Fruit fly (Drosophila melanogaster) whole organism, wandering third instar larva: ENCODE data around the gene Cyp28d1.

Source experiments
- Abd-B ChIP-seq: fragments of >200 bp; optimal IDR thresholded peaks from 2 replicates; lab custom pipeline; 2017; ENCODE audit warnings: missing biosample characterization, missing genetic modification characterization
- CG32264 ChIP-seq: fragments of 200-800 bp; sonication (Bioruptor generic); optimal IDR thresholded peaks from 2 replicates; lab custom pipeline; 2016; ENCODE audit warnings: missing biosample characterization, missing genetic modification characterization
- CG9705 ChIP-seq: fragments of 200-800 bp; sonication (Bioruptor generic); optimal IDR thresholded peaks from 2 replicates; lab custom pipeline; 2018; ENCODE audit warnings: missing biosample characterization, mild to moderate bottlenecking, missing genetic modification characterization
- CrebA ChIP-seq: fragments of 200-800 bp; sonication (Bioruptor generic); optimal IDR thresholded peaks from 2 replicates; lab custom pipeline; 2016; ENCODE audit warnings: missing biosample characterization, mild to moderate bottlenecking, missing genetic modification characterization, borderline replicate concordance
- Dfd ChIP-seq: fragments of >200 bp; optimal IDR thresholded peaks from 2 replicates; lab custom pipeline; 2017; ENCODE audit warnings: missing biosample characterization, missing genetic modification characterization
- Dif ChIP-seq: fragments of 200-275, 200-300 bp; sonication (Bioruptor generic); optimal IDR thresholded peaks from 2 replicates; lab custom pipeline; 2018; ENCODE audit warnings: missing biosample characterization, missing genetic modification characterization; ENCODE audit not compliant: partially characterized antibody
- GATAd ChIP-seq: sonication (Bioruptor generic); optimal IDR thresholded peaks from 2 replicates; lab custom pipeline; 2016; ENCODE audit warnings: missing biosample characterization, missing genetic modification characterization
- HLH106 ChIP-seq: fragments of 200-800 bp; optimal IDR thresholded peaks from 3 replicates; lab custom pipeline; 2019; ENCODE audit warnings: missing biosample characterization, mild to moderate bottlenecking, missing genetic modification characterization, moderate library complexity
- Hnf4 ChIP-seq: fragments of 200-800 bp; sonication (Bioruptor generic); optimal IDR thresholded peaks from 2 replicates; lab custom pipeline; 2016; ENCODE audit warnings: missing biosample characterization, mild to moderate bottlenecking, missing genetic modification characterization
- Hr78 ChIP-seq: fragments of >200 bp; optimal IDR thresholded peaks from 2 replicates; lab custom pipeline; 2017; ENCODE audit warnings: missing biosample characterization, missing genetic modification characterization
- Hr83 ChIP-seq: fragments of 200-300 bp; sonication (Bioruptor generic); optimal IDR thresholded peaks from 2 replicates; lab custom pipeline; 2016; ENCODE audit warnings: missing biosample characterization, mild to moderate bottlenecking, missing genetic modification characterization, moderate library complexity; ENCODE audit not compliant: poor library complexity, severe bottlenecking
- Jra ChIP-seq: sonication (Bioruptor generic); optimal IDR thresholded peaks from 2 replicates; lab custom pipeline; 2016; ENCODE audit warnings: missing biosample characterization, missing genetic modification characterization
- Myc ChIP-seq: fragments of >200 bp; optimal IDR thresholded peaks from 2 replicates; lab custom pipeline; 2017
- N ChIP-seq: fragments of >200 bp; optimal IDR thresholded peaks from 2 replicates; lab custom pipeline; 2018; ENCODE audit warnings: missing biosample characterization, missing external identifiers, missing genetic modification characterization
- OdsH ChIP-seq: fragments of 200-800 bp; sonication (Bioruptor generic); optimal IDR thresholded peaks from 2 replicates; lab custom pipeline; 2016; ENCODE audit warnings: missing biosample characterization, mild to moderate bottlenecking, missing genetic modification characterization
- Rel ChIP-seq, 2 experiments: fragments of 200-800 bp; sonication (Bioruptor generic) in 1 of 2; optimal IDR thresholded peaks; 2 replicates in 1 of 2; 3 replicates in 1 of 2; lab custom pipeline; 2016 to 2019; ENCODE audit warnings: mild to moderate bottlenecking in 2 of 2, missing biosample characterization in 2 of 2, missing genetic modification characterization in 2 of 2, moderate library complexity in 1 of 2
- Sp1 ChIP-seq: fragments of 200-800 bp; sonication (Bioruptor generic); optimal IDR thresholded peaks from 3 replicates; lab custom pipeline; 2019; ENCODE audit warnings: missing biosample characterization, mild to moderate bottlenecking, missing genetic modification characterization, moderate library complexity
- Vsx2 ChIP-seq: fragments of 200-300, 225-300 bp; sonication (Bioruptor generic); optimal IDR thresholded peaks from 2 replicates; lab custom pipeline; 2018; ENCODE audit warnings: missing biosample characterization, missing genetic modification characterization; ENCODE audit not compliant: partially characterized antibody
- br ChIP-seq: fragments of 200-800 bp; sonication (Bioruptor generic); optimal IDR thresholded peaks from 2 replicates; lab custom pipeline; 2016; ENCODE audit warnings: missing biosample characterization, missing genetic modification characterization
- dl ChIP-seq, 2 experiments: fragments of 175-275, 200-275 bp in 1 of 2; fragments of 200-275 bp in 1 of 2; sonication (Bioruptor generic); optimal IDR thresholded peaks; lab custom pipeline; 2018; ENCODE audit warnings: mild to moderate bottlenecking in 2 of 2, missing biosample characterization in 2 of 2, missing genetic modification characterization in 2 of 2, moderate library complexity in 2 of 2; ENCODE audit not compliant: partially characterized antibody in 2 of 2, insufficient read depth in 1 of 2
- dmrt93B ChIP-seq: fragments of 200-800 bp; sonication (Bioruptor generic); optimal IDR thresholded peaks from 2 replicates; lab custom pipeline; 2018; ENCODE audit warnings: missing biosample characterization, mild to moderate bottlenecking, missing genetic modification characterization
- dsf ChIP-seq: sonication (Bioruptor generic); optimal IDR thresholded peaks from 2 replicates; lab custom pipeline; 2016; ENCODE audit warnings: missing biosample characterization, missing genetic modification characterization, borderline replicate concordance
- ey ChIP-seq: fragments of 200-800 bp; sonication (Bioruptor generic); optimal IDR thresholded peaks from 2 replicates; lab custom pipeline; 2016; ENCODE audit warnings: missing biosample characterization, missing genetic modification characterization
- foxo ChIP-seq, 2 experiments: fragments of 200-800 bp; sonication (Bioruptor generic); optimal IDR thresholded peaks; 2 replicates in 1 of 2; 3 replicates in 1 of 2; lab custom pipeline; 2016 to 2017; ENCODE audit warnings: missing biosample characterization in 2 of 2, missing genetic modification characterization in 2 of 2
- fru ChIP-seq: fragments of 200-800 bp; sonication (Bioruptor generic); optimal IDR thresholded peaks from 3 replicates; lab custom pipeline; 2016; ENCODE audit warnings: missing biosample characterization, mild to moderate bottlenecking, missing genetic modification characterization
- h ChIP-seq: fragments of 200-800 bp; sonication (Bioruptor generic); optimal IDR thresholded peaks from 3 replicates; lab custom pipeline; 2016; ENCODE audit warnings: missing biosample characterization, mild to moderate bottlenecking, missing genetic modification characterization
- jim ChIP-seq: fragments of 175-275, 200-325 bp; sonication (Bioruptor generic); optimal IDR thresholded peaks from 2 replicates; lab custom pipeline; 2016; ENCODE audit warnings: missing biosample characterization, mild to moderate bottlenecking, missing genetic modification characterization
- lola ChIP-seq: fragments of >200 bp; optimal IDR thresholded peaks from 2 replicates; lab custom pipeline; 2017; ENCODE audit warnings: missing biosample characterization, missing genetic modification characterization
- pan ChIP-seq: fragments of >200 bp; optimal IDR thresholded peaks from 2 replicates; lab custom pipeline; 2017
- psq ChIP-seq: fragments of 200-800 bp; sonication (Bioruptor generic); optimal IDR thresholded peaks from 3 replicates; lab custom pipeline; 2017; ENCODE audit warnings: missing biosample characterization, mild to moderate bottlenecking, missing genetic modification characterization, moderate library complexity
- rgr ChIP-seq: fragments of 200-800 bp; sonication (Bioruptor generic); optimal IDR thresholded peaks from 3 replicates; lab custom pipeline; 2016; ENCODE audit warnings: missing biosample characterization, mild to moderate bottlenecking, missing genetic modification characterization
- sage ChIP-seq: fragments of 200-800 bp; sonication (Bioruptor generic); optimal IDR thresholded peaks from 2 replicates; lab custom pipeline; 2016; ENCODE audit warnings: missing biosample characterization, mild to moderate bottlenecking, missing genetic modification characterization
- sv ChIP-seq: fragments of 200-800 bp; sonication (Bioruptor generic); optimal IDR thresholded peaks from 3 replicates; lab custom pipeline; 2016; ENCODE audit warnings: missing biosample characterization, missing genetic modification characterization
- tai ChIP-seq: sonication (Bioruptor generic); optimal IDR thresholded peaks from 2 replicates; lab custom pipeline; 2016; ENCODE audit warnings: missing biosample characterization, missing genetic modification characterization
- usp ChIP-seq: fragments of >200 bp; optimal IDR thresholded peaks from 2 replicates; lab custom pipeline; 2017; ENCODE audit warnings: missing biosample characterization, missing genetic modification characterization
- woc ChIP-seq: sonication (Bioruptor generic); optimal IDR thresholded peaks from 2 replicates; lab custom pipeline; 2016; ENCODE audit warnings: missing biosample characterization, mild to moderate bottlenecking, missing genetic modification characterization

Gene Cyp28d1

dm6 chr2L:5228581-5229077, 18.4 kb downstream of the Cyp28d1 start:
- no peak for TF ChIP-seq Hr78 (GFP tag; lab: Kevin White, UChicago)
- TF ChIP-seq psq, result no peak
- no peak for TF ChIP-seq usp (GFP tag; lab: Kevin White, UChicago)
- no peak for TF ChIP-seq br (GFP tag; lab: Kevin White, UChicago)
- TF ChIP-seq Hr83, result no peak
- no peak for TF ChIP-seq pan
- TF ChIP-seq Myc (lab: Kevin White, UChicago), result no peak
- no peak for TF ChIP-seq tai
- no peak for TF ChIP-seq rgr (GFP tag; lab: Kevin White, UChicago)
- no peak for TF ChIP-seq Vsx2
- no peak for TF ChIP-seq sage (GFP tag; lab: Kevin White, UChicago)
- no peak for TF ChIP-seq dl (GFP tag; optimal IDR thresholded peaks at IDR 0.05; lab: Kevin White, UChicago; ENCODE audit: insufficient read depth in 1 of 2, partially characterized antibody in 2 of 2)
- no peak for TF ChIP-seq sv (GFP tag; lab: Kevin White, UChicago)
- TF ChIP-seq ey, result no peak
- TF ChIP-seq woc (GFP tag; lab: Kevin White, UChicago), result no peak
- no peak for TF ChIP-seq CG9705 (GFP tag; lab: Kevin White, UChicago)
- TF ChIP-seq, all 38 proteins: peak for 0

dm6 chr2L:5229239-5229638, 19.0 kb downstream of the Cyp28d1 start:
- TF ChIP-seq foxo (GFP tag; optimal IDR thresholded peaks at IDR 0.05; lab: Kevin White, UChicago) (no peak), Rel (GFP tag; optimal IDR thresholded peaks at IDR 0.05; lab: Kevin White, UChicago) (no peak), Rel (tag; optimal IDR thresholded peaks at IDR 0.05; lab: Kevin White, UChicago) (no peak), jim (GFP tag; lab: Kevin White, UChicago) (no peak), Myc (lab: Kevin White, UChicago) (peak; percentile 15), Sp1 (GFP tag; lab: Kevin White, UChicago) (no peak), Hr83 (no peak), CrebA (no peak)

dm6 chr2L:5229735-5230347, 19.6 kb downstream of the Cyp28d1 start:
- no peak for TF ChIP-seq Abd-B (GFP tag; lab: Kevin White, UChicago)
- TF ChIP-seq sage (GFP tag; lab: Kevin White, UChicago), result no peak
- TF ChIP-seq jim (GFP tag; lab: Kevin White, UChicago), result peak; percentile 33
- no peak for TF ChIP-seq pan
- TF ChIP-seq psq, result no peak
- no peak for TF ChIP-seq CG9705 (GFP tag; lab: Kevin White, UChicago)
- no peak for TF ChIP-seq Dfd
- TF ChIP-seq Sp1 (GFP tag; lab: Kevin White, UChicago), result no peak
- no peak for TF ChIP-seq lola (GFP tag; lab: Kevin White, UChicago)

dm6 chr2L:5230772-5231171, 20.5 kb downstream of the Cyp28d1 start:
- TF ChIP-seq pan (no peak), OdsH (no peak), sage (GFP tag; lab: Kevin White, UChicago) (no peak), usp (GFP tag; lab: Kevin White, UChicago) (no peak), Hnf4 (no peak), tai (no peak), jim (GFP tag; lab: Kevin White, UChicago) (no peak), lola (GFP tag; lab: Kevin White, UChicago) (no peak), foxo (GFP tag; optimal IDR thresholded peaks at IDR 0.05; lab: Kevin White, UChicago) (no peak), Hr78 (GFP tag; lab: Kevin White, UChicago) (no peak), Dif (no peak), Dfd (no peak), br (GFP tag; lab: Kevin White, UChicago) (no peak), Myc (lab: Kevin White, UChicago) (no peak), sv (GFP tag; lab: Kevin White, UChicago) (no peak), psq (no peak), fru (GFP tag; lab: Kevin White, UChicago) (no peak)

DNA sequence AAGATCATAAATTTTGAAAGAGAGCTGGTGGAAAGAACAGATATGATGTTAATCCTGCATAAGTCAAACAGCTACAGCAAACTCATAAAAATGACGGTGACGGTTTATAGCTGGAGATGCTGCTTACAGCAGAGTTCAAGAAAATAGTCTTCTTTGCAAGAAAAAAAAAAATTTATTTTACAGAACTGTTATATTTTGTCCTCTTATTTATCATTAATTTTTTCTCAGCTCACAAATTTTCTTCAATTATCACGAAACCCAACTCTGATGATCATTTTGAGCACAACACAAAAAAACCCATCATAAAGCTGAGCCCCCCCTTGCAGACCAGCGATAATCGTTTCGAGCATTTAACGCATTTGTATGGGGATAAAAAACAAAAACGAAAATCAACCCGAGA, 21.2 kb downstream of the Cyp28d1 start:
- TF ChIP-seq br (GFP tag; lab: Kevin White, UChicago) (peak; percentile 43), Jra (GFP tag; lab: Kevin White, UChicago) (peak; percentile 1), sv (GFP tag; lab: Kevin White, UChicago) (no peak), tai (peak; percentile 35), fru (GFP tag; lab: Kevin White, UChicago) (peak; percentile 62), Hnf4 (peak; percentile 46), dsf (GFP tag; lab: Kevin White, UChicago) (no peak), GATAd (GFP tag; lab: Kevin White, UChicago) (no peak), CG9705 (GFP tag; lab: Kevin White, UChicago) (no peak), Rel (GFP tag; optimal IDR thresholded peaks at IDR 0.05; lab: Kevin White, UChicago) (no peak), Rel (tag; optimal IDR thresholded peaks at IDR 0.05; lab: Kevin White, UChicago) (no peak), OdsH (peak; percentile 21), rgr (GFP tag; lab: Kevin White, UChicago) (peak; percentile 50), ey (peak; percentile 43), N (GFP tag; lab: Kevin White, UChicago) (no peak), pan (no peak), h (peak; percentile 46), CG32264 (peak; percentile 35), usp (GFP tag; lab: Kevin White, UChicago) (no peak), Sp1 (GFP tag; lab: Kevin White, UChicago) (peak; percentile 46), HLH106 (tag; lab: Kevin White, UChicago) (peak; percentile 30), foxo (GFP tag; optimal IDR thresholded peaks at IDR 0.05; lab: Kevin White, UChicago) (peak in 1 of 2 experiments; percentile 65), Dfd (no peak), woc (GFP tag; lab: Kevin White, UChicago) (peak; percentile 24), psq (peak; percentile 40), dl (GFP tag; optimal IDR thresholded peaks at IDR 0.05; lab: Kevin White, UChicago; ENCODE audit: insufficient read depth in 1 of 2, partially characterized antibody in 2 of 2) (no peak), jim (GFP tag; lab: Kevin White, UChicago) (no peak), dmrt93B (GFP tag; lab: Kevin White, UChicago) (peak; percentile 6)
